Fruit fly (Drosophila melanogaster): ENCODE measurements around the gene Pli.

- TF ChIP-seq CG8478 (optimal IDR thresholded peaks at IDR 0.05) (no peak), EcR (GFP tag; optimal IDR thresholded peaks at IDR 0.05) (no peak), pan (optimal IDR thresholded peaks at IDR 0.05) (no peak)
Observed at dm6 chr3R:23915042-23915428, 25.2 kb upstream of the Pli start.

Measured in whole organism.